Worm (Caenorhabditis elegans) whole organism, L1 larva: ENCODE data around the gene srh-74.

Experiments used
- C16A3.4 ChIP-seq: fragments of 150-350 bp; optimal IDR thresholded peaks from 2 replicates; lab custom pipeline; 2014; ENCODE audit warnings: missing biosample characterization, missing genetic modification characterization
- C34B4.2 ChIP-seq: sonication (generic microtip); optimal IDR thresholded peaks from 2 replicates; lab custom pipeline; 2017; ENCODE audit warnings: mild to moderate bottlenecking, missing genetic modification characterization, missing compliant biosample characterization
- F16B12.6 ChIP-seq: fragments of 150-350 bp; optimal IDR thresholded peaks from 2 replicates; lab custom pipeline; 2014; ENCODE audit warnings: missing biosample characterization, missing genetic modification characterization
- Y116A8C.19 ChIP-seq: sonication (generic microtip); optimal IDR thresholded peaks from 2 replicates; lab custom pipeline; 2016; ENCODE audit warnings: missing compliant biosample characterization, missing genetic modification characterization, borderline replicate concordance
- aha-1 ChIP-seq: fragments of 150-350 bp; optimal IDR thresholded peaks from 2 replicates; lab custom pipeline; 2014; ENCODE audit warnings: missing biosample characterization, missing genetic modification characterization
- aly-2 ChIP-seq: fragments of 150-350 bp; optimal IDR thresholded peaks from 2 replicates; lab custom pipeline; 2014; ENCODE audit warnings: missing biosample characterization, missing genetic modification characterization
- blmp-1 ChIP-seq: fragments of 150-350 bp; optimal IDR thresholded peaks from 2 replicates; lab custom pipeline; 2014; ENCODE audit warnings: missing biosample characterization, missing genetic modification characterization
- ceh-63 ChIP-seq: fragments of 200-800 bp; sonication (Bioruptor generic); optimal IDR thresholded peaks from 2 replicates; lab custom pipeline; 2018; ENCODE audit warnings: mild to moderate bottlenecking, missing genetic modification characterization, missing compliant biosample characterization
- ceh-8 ChIP-seq: fragments of 200-800 bp; sonication (Bioruptor generic); optimal IDR thresholded peaks from 2 replicates; lab custom pipeline; 2018; ENCODE audit warnings: mild to moderate bottlenecking, missing genetic modification characterization, moderate library complexity, missing compliant biosample characterization
- ceh-82 ChIP-seq, 3 experiments: fragments of 150-350 bp in 1 of 3; sonication (generic microtip) in 2 of 3; optimal IDR thresholded peaks; 2 replicates each; lab custom pipeline; 2014 to 2017; ENCODE audit warnings: missing biosample characterization in 3 of 3, missing genetic modification characterization in 3 of 3
- ceh-88 ChIP-seq: fragments of 200-800 bp; sonication (Bioruptor generic); IDR thresholded peaks from 2 replicates; pipeline ENCODE4 v1.3.6; 2022; ENCODE audit warnings: missing genetic modification characterization, missing compliant biosample characterization
- dsc-1 ChIP-seq: sonication (generic microtip); optimal IDR thresholded peaks from 2 replicates; lab custom pipeline; 2016; ENCODE audit warnings: mild to moderate bottlenecking, missing genetic modification characterization, missing compliant biosample characterization
- efl-3 ChIP-seq: fragments of 200-800 bp; sonication (Bioruptor generic); optimal IDR thresholded peaks from 2 replicates; lab custom pipeline; 2018; ENCODE audit warnings: mild to moderate bottlenecking, missing genetic modification characterization, missing compliant biosample characterization
- elt-2 ChIP-seq: sonication (generic microtip); optimal IDR thresholded peaks from 2 replicates; lab custom pipeline; 2016; ENCODE audit warnings: missing genetic modification characterization, mild to moderate bottlenecking, inconsistent platforms, missing compliant biosample characterization, missing genetic modification reagents
- fkh-10 ChIP-seq: sonication (generic microtip); optimal IDR thresholded peaks from 2 replicates; lab custom pipeline; 2017; ENCODE audit warnings: missing biosample characterization, missing genetic modification reagents, missing genetic modification characterization
- irx-1 ChIP-seq: sonication (generic microtip); optimal IDR thresholded peaks from 2 replicates; lab custom pipeline; 2016; ENCODE audit warnings: missing genetic modification characterization, missing compliant biosample characterization
- isw-1 ChIP-seq: fragments of 200-800 bp; sonication (Bioruptor generic); IDR thresholded peaks from 2 replicates; pipeline ENCODE4 v1.3.6; 2022; ENCODE audit warnings: missing genetic modification characterization, missing compliant biosample characterization
- lin-13 ChIP-seq: fragments of 150-350 bp; optimal IDR thresholded peaks from 2 replicates; lab custom pipeline; 2014; ENCODE audit warnings: missing biosample characterization, missing genetic modification reagents, missing genetic modification characterization
- lin-14 ChIP-seq: fragments of 200-800 bp; sonication (Bioruptor generic); optimal IDR thresholded peaks from 2 replicates; lab custom pipeline; 2018; ENCODE audit warnings: mild to moderate bottlenecking, missing genetic modification characterization, moderate library complexity, missing compliant biosample characterization
- lin-39 ChIP-seq: fragments of 150-350 bp; optimal IDR thresholded peaks from 2 replicates; lab custom pipeline; 2014; ENCODE audit warnings: missing biosample characterization, missing genetic modification reagents, missing genetic modification characterization
- lsy-2 ChIP-seq, 2 experiments: fragments of 150-350 bp; optimal IDR thresholded peaks; 2 replicates each; lab custom pipeline; 2014; ENCODE audit warnings: missing biosample characterization in 2 of 2, missing genetic modification characterization in 2 of 2
- mab-9 ChIP-seq: fragments of 200-800 bp; sonication (Bioruptor generic); IDR thresholded peaks from 2 replicates; pipeline ENCODE4 v1.3.6; 2022; ENCODE audit warnings: missing genetic modification reagents, missing genetic modification characterization, missing compliant biosample characterization
- mdl-1 ChIP-seq, 2 experiments: fragments of 150-350 bp; optimal IDR thresholded peaks; 2 replicates each; lab custom pipeline; 2014 to 2017; ENCODE audit warnings: missing biosample characterization in 2 of 2, missing genetic modification characterization in 2 of 2, inconsistent platforms in 1 of 2
- mef-2 ChIP-seq: fragments of 150-350 bp; optimal IDR thresholded peaks from 2 replicates; lab custom pipeline; 2014; ENCODE audit warnings: missing biosample characterization, missing genetic modification characterization
- mep-1 ChIP-seq: fragments of 150-350 bp; optimal IDR thresholded peaks from 2 replicates; lab custom pipeline; 2014; ENCODE audit warnings: missing biosample characterization, missing genetic modification characterization
- nhr-11 ChIP-seq: fragments of 150-350 bp; optimal IDR thresholded peaks from 2 replicates; lab custom pipeline; 2014; ENCODE audit warnings: missing biosample characterization, missing genetic modification characterization
- nhr-19 ChIP-seq: fragments of 200-800 bp; sonication (Bioruptor generic); conservative IDR thresholded peaks from 2 replicates; pipeline ENCODE4 v1.3.6; 2022; ENCODE audit warnings: missing genetic modification characterization, missing compliant biosample characterization
- nhr-20 ChIP-seq: sonication (generic microtip); optimal IDR thresholded peaks from 2 replicates; lab custom pipeline; 2016; ENCODE audit warnings: mild to moderate bottlenecking, missing genetic modification characterization, missing compliant biosample characterization
- nhr-28 ChIP-seq: fragments of 150-350 bp; optimal IDR thresholded peaks from 2 replicates; lab custom pipeline; 2014; ENCODE audit warnings: missing biosample characterization, missing genetic modification characterization
- nhr-47 ChIP-seq: sonication (generic microtip); optimal IDR thresholded peaks from 2 replicates; lab custom pipeline; 2016; ENCODE audit warnings: mild to moderate bottlenecking, missing genetic modification characterization, moderate library complexity, missing compliant biosample characterization
- nhr-71 ChIP-seq: sonication (generic microtip); optimal IDR thresholded peaks from 2 replicates; lab custom pipeline; 2016; ENCODE audit warnings: mild to moderate bottlenecking, missing genetic modification characterization, moderate library complexity, missing compliant biosample characterization
- nhr-76 ChIP-seq: sonication (generic microtip); optimal IDR thresholded peaks from 2 replicates; lab custom pipeline; 2017; ENCODE audit warnings: missing biosample characterization, missing genetic modification characterization
- nhr-77 ChIP-seq: fragments of 150-350 bp; optimal IDR thresholded peaks from 2 replicates; lab custom pipeline; 2014; ENCODE audit warnings: missing biosample characterization, missing genetic modification characterization
- nhr-84 ChIP-seq: sonication (generic microtip); optimal IDR thresholded peaks from 2 replicates; lab custom pipeline; 2017; ENCODE audit warnings: missing biosample characterization, missing genetic modification characterization
- nhr-85 ChIP-seq: sonication (generic microtip); peaks from one replicate; lab custom pipeline; 2016; ENCODE audit warnings: missing genetic modification characterization, inconsistent platforms, missing compliant biosample characterization
- pax-3 ChIP-seq: fragments of 200-800 bp; sonication (Bioruptor generic); optimal IDR thresholded peaks from 2 replicates; lab custom pipeline; 2018; ENCODE audit warnings: mild to moderate bottlenecking, missing genetic modification characterization, moderate library complexity, missing compliant biosample characterization
- snpc-4 ChIP-seq: fragments of 150-350 bp; optimal IDR thresholded peaks from 2 replicates; lab custom pipeline; 2014; ENCODE audit warnings: missing biosample characterization, missing genetic modification characterization
- snu-23 ChIP-seq: sonication (generic microtip); optimal IDR thresholded peaks from 2 replicates; lab custom pipeline; 2016; ENCODE audit warnings: missing genetic modification characterization, missing compliant biosample characterization
- sox-4 ChIP-seq: sonication (generic microtip); optimal IDR thresholded peaks from 2 replicates; lab custom pipeline; 2016; ENCODE audit warnings: missing genetic modification characterization, missing compliant biosample characterization
- swsn-7 ChIP-seq: sonication (generic microtip); optimal IDR thresholded peaks from 2 replicates; lab custom pipeline; 2016; ENCODE audit warnings: missing genetic modification characterization, missing compliant biosample characterization
- tbx-2 ChIP-seq: sonication (generic microtip); optimal IDR thresholded peaks from 2 replicates; lab custom pipeline; 2016; ENCODE audit warnings: missing genetic modification characterization, missing compliant biosample characterization
- tlp-1 ChIP-seq: fragments of 150-350 bp; optimal IDR thresholded peaks from 2 replicates; lab custom pipeline; 2014; ENCODE audit warnings: missing biosample characterization, missing genetic modification characterization
- unc-62 ChIP-seq: fragments of 150-350 bp; optimal IDR thresholded peaks from 2 replicates; lab custom pipeline; 2014; ENCODE audit warnings: missing biosample characterization, missing genetic modification reagents, missing genetic modification characterization
- unc-86 ChIP-seq: sonication (generic microtip); optimal IDR thresholded peaks from 2 replicates; lab custom pipeline; 2016; ENCODE audit warnings: missing genetic modification characterization, missing compliant biosample characterization
- vab-15 ChIP-seq: sonication (generic microtip); optimal IDR thresholded peaks from 2 replicates; lab custom pipeline; 2017; ENCODE audit warnings: missing genotype, mild to moderate bottlenecking, missing genetic modification characterization, missing compliant biosample characterization
- xbp-1 ChIP-seq: sonication (generic microtip); optimal IDR thresholded peaks from 2 replicates; lab custom pipeline; 2016; ENCODE audit warnings: missing genetic modification characterization, missing compliant biosample characterization
- zip-4 ChIP-seq: fragments of 200-800 bp; sonication (Bioruptor generic); optimal IDR thresholded peaks from 2 replicates; lab custom pipeline; 2018; ENCODE audit warnings: mild to moderate bottlenecking, missing genetic modification characterization, moderate library complexity, missing compliant biosample characterization
- ztf-11 ChIP-seq, 2 experiments: sonication (generic microtip); optimal IDR thresholded peaks; 2 replicates each; lab custom pipeline; 2016 to 2017; ENCODE audit warnings: missing genetic modification characterization in 2 of 2, missing biosample characterization in 1 of 2, missing compliant biosample characterization in 1 of 2
- ztf-4 ChIP-seq: fragments of 150-350 bp; optimal IDR thresholded peaks from 2 replicates; lab custom pipeline; 2014; ENCODE audit warnings: missing biosample characterization, missing genetic modification characterization

Gene srh-74

DNA sequence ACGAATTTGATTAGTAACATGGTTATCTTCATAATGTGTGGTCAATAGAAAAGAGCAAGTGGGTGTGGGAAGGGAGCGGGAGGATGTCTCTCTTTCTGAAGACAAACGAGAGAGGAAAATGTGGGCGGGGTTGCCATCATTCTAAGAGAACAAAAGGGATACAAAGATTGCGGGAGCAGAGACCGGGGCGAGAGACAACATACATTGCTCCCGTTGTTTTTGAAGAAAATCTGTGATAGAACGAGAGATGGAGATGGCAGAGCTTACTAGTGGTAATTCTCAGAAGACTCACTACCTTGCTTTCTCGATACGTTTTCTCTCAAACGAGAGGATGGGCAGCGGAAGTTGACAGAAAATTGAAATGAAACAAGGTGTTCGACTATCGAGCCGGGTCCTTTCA, 24.8 kb upstream of the srh-74 start (continued):
- TF ChIP-seq tlp-1 (tag; lab: Kevin White, UChicago), result no peak
- peak; percentile 72 for TF ChIP-seq lin-14 (GFP tag; lab: Kevin White, UChicago)
- TF ChIP-seq unc-86 (tag; lab: Kevin White, UChicago), result no peak
- no peak for TF ChIP-seq nhr-47 (tag; lab: Kevin White, UChicago)
- no peak for TF ChIP-seq isw-1 (GFP tag; lab: Robert Waterston, UW)
- no peak for TF ChIP-seq snpc-4 (tag; lab: Kevin White, UChicago)
- no peak for TF ChIP-seq ceh-88 (GFP tag; lab: Robert Waterston, UW)
- no peak for TF ChIP-seq ztf-4 (tag; lab: Kevin White, UChicago)
- no peak for TF ChIP-seq aha-1
- no peak for TF ChIP-seq lin-39
- TF ChIP-seq efl-3 (GFP tag; lab: Kevin White, UChicago), result no peak
- no peak for TF ChIP-seq ceh-63
- TF ChIP-seq snu-23 (GFP tag; lab: Kevin White, UChicago), result peak; percentile 9
- TF ChIP-seq nhr-71 (tag; lab: Kevin White, UChicago), result peak; percentile 57
- no peak for TF ChIP-seq ceh-8 (GFP tag; lab: Kevin White, UChicago)
- TF ChIP-seq mef-2 (tag; lab: Kevin White, UChicago), result no peak
- peak; percentile 14 for TF ChIP-seq tbx-2 (tag; lab: Kevin White, UChicago)
- no peak for TF ChIP-seq sox-4

DNA sequence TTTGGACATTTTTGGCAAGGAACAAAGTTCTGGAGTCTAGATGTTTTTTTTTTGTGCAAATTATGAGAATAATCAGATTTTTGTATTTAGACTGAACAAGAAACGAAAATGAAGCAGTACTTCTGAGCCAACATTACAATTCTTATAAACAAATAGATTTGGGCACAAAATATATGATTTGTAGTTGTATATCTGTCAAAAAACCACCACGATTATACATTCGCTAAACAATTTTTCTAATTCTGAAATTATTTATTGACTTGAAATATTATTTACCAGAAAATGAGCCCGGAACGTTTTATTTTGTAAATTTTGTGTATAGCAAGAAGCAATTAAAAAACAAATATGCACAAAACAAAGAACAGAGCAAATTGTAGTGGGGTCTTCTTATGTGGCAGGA, 22.9 kb upstream of the srh-74 start:
- no peak for TF ChIP-seq tbx-2 (tag; lab: Kevin White, UChicago)
- TF ChIP-seq pax-3 (tag; lab: Kevin White, UChicago), result no peak
- no peak for TF ChIP-seq C16A3.4 (tag; lab: Kevin White, UChicago)
- TF ChIP-seq nhr-20, result no peak
- no peak for TF ChIP-seq nhr-84
- no peak for TF ChIP-seq unc-62 (GFP tag; lab: Kevin White, UChicago)
- no peak for TF ChIP-seq mef-2 (tag; lab: Kevin White, UChicago)
- TF ChIP-seq snpc-4 (tag; lab: Kevin White, UChicago), result no peak
- no peak for TF ChIP-seq vab-15 (tag; lab: Kevin White, UChicago)
- no peak for TF ChIP-seq swsn-7 (tag; lab: Kevin White, UChicago)
- TF ChIP-seq nhr-85 (tag; lab: Kevin White, UChicago), result no peak
- TF ChIP-seq nhr-19, result 0 out of 2 replicates have a peak, but pooled peaks have one; percentile 2
- TF ChIP-seq Y116A8C.19 (tag; lab: Kevin White, UChicago), result no peak
- TF ChIP-seq xbp-1 (tag; lab: Kevin White, UChicago), result no peak
- no peak for TF ChIP-seq ceh-8 (GFP tag; lab: Kevin White, UChicago)
- TF ChIP-seq aly-2 (tag; lab: Kevin White, UChicago), result peak; percentile 95
- TF ChIP-seq dsc-1, result no peak
- TF ChIP-seq mdl-1 (tag; optimal IDR thresholded peaks at IDR 0.05; lab: Kevin White, UChicago), result no peak
- no peak for TF ChIP-seq C34B4.2
- no peak for TF ChIP-seq ztf-11 (tag; optimal IDR thresholded peaks at IDR 0.05; lab: Kevin White, UChicago)
- no peak for TF ChIP-seq tlp-1 (tag; lab: Kevin White, UChicago)
- TF ChIP-seq nhr-11 (tag; lab: Kevin White, UChicago), result peak; percentile 27
- TF ChIP-seq F16B12.6 (tag; lab: Kevin White, UChicago), result no peak
- TF ChIP-seq fkh-10 (GFP tag; lab: Kevin White, UChicago), result no peak
- no peak for TF ChIP-seq elt-2 (tag; lab: Kevin White, UChicago)

DNA sequence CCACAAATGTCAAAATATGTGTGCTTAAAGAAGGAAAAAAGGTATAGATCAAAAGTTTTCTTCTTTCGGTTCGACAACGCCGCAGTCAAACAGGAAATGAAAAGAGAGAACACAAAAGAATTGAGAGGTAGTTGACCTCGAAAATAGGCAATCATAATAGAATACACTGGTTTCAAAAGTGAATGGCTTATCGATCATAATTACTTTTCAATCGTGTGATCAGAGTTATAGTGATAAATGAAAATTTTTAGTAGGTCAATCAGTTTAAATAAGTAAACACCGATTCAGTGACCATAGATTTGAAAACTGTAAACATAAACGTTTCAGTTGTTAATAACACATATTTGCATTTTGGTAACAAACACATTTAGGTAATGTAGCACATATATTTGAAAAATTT, 21.8 kb upstream of the srh-74 start:
- TF ChIP-seq irx-1 (tag; lab: Kevin White, UChicago) (no peak), lin-14 (GFP tag; lab: Kevin White, UChicago) (peak; percentile 63), lsy-2 (tag; optimal IDR thresholded peaks at IDR 0.05; lab: Kevin White, UChicago) (no peak), mab-9 (GFP tag; lab: Robert Waterston, UW) (no peak), nhr-20 (peak; percentile 16), snpc-4 (tag; lab: Kevin White, UChicago) (no peak), dsc-1 (no peak), blmp-1 (tag; lab: Kevin White, UChicago) (peak; percentile 58), mef-2 (tag; lab: Kevin White, UChicago) (no peak), zip-4 (no peak), nhr-85 (tag; lab: Kevin White, UChicago) (peak; percentile 73), aly-2 (tag; lab: Kevin White, UChicago) (no peak), lin-13 (GFP tag; lab: Kevin White, UChicago) (no peak), nhr-76 (no peak), mep-1 (no peak), nhr-28 (tag; lab: Kevin White, UChicago) (no peak), elt-2 (tag; lab: Kevin White, UChicago) (peak; percentile 25), C16A3.4 (tag; lab: Kevin White, UChicago) (peak; percentile 20), fkh-10 (GFP tag; lab: Kevin White, UChicago) (no peak), nhr-47 (tag; lab: Kevin White, UChicago) (no peak), ceh-82 (tag; optimal IDR thresholded peaks at IDR 0.05; lab: Kevin White, UChicago) (no peak), nhr-77 (no peak), aha-1 (no peak), nhr-84 (no peak)
